Worm (Caenorhabditis elegans) whole organism, midembryonic: ENCODE results near the gene idpb-3.

Experiments
- T22C8.4 ChIP-seq: fragments of 200-800 bp; sonication (Bioruptor generic); IDR thresholded peaks from 2 replicates; pipeline ENCODE4 v1.3.6; 2022; ENCODE audit warnings: missing genetic modification characterization, missing compliant biosample characterization
- cog-1 ChIP-seq: sonication (generic microtip); optimal IDR thresholded peaks from 2 replicates; lab custom pipeline; 2016; ENCODE audit warnings: missing genetic modification characterization, missing compliant biosample characterization
- flt-1 ChIP-seq: fragments of 200-800 bp; sonication (Bioruptor generic); IDR thresholded peaks from 2 replicates; pipeline ENCODE4 v1.3.6; 2022; ENCODE audit warnings: missing genetic modification characterization, missing compliant biosample characterization
- klf-2 ChIP-seq: fragments of 200-800 bp; sonication (Bioruptor generic); conservative IDR thresholded peaks from 2 replicates; pipeline ENCODE4 v1.3.6; 2022; ENCODE audit warnings: missing genetic modification reagents, missing genetic modification characterization, missing compliant biosample characterization
- med-1 ChIP-seq: sonication (generic microtip); optimal IDR thresholded peaks from 2 replicates; lab custom pipeline; 2017; ENCODE audit warnings: missing genetic modification characterization, mild to moderate bottlenecking, missing compliant biosample characterization, antibody characterized with exemption, missing genetic modification reagents; ENCODE audit not compliant: insufficient read depth
- tab-1 ChIP-seq: fragments of 200-800 bp; sonication (Bioruptor generic); IDR thresholded peaks from 2 replicates; pipeline ENCODE4 v1.3.6; 2022; ENCODE audit warnings: missing genetic modification characterization, missing compliant biosample characterization
- ztf-29 ChIP-seq: fragments of 200-800 bp; sonication (Bioruptor generic); IDR thresholded peaks from 2 replicates; pipeline ENCODE4 v1.3.6; 2022; ENCODE audit warnings: missing genetic modification reagents, missing genetic modification characterization, missing compliant biosample characterization

- TF ChIP-seq ztf-29 (GFP tag; lab: Robert Waterston, UW) = no peak
- no peak for TF ChIP-seq T22C8.4 (GFP tag; lab: Robert Waterston, UW)
- no peak for TF ChIP-seq cog-1 (tag; lab: Kevin White, UChicago)
- TF ChIP-seq flt-1 (GFP tag; lab: Robert Waterston, UW) = no peak
- TF ChIP-seq klf-2 (GFP tag; lab: Robert Waterston, UW) = no peak
- TF ChIP-seq med-1 (GFP tag; lab: Kevin White, UChicago) = no peak
- TF ChIP-seq tab-1 = no peak
Measured at ce11 chrII:5086143-5086542, 15.5 kb downstream of the idpb-3 start.
